Worm (Caenorhabditis elegans): ENCODE results near the gene T25B9.5.
A peak's percentile ranks its signal among the peaks of the same experiment; 100 is the strongest.

The T25B9.5 gene

DNA sequence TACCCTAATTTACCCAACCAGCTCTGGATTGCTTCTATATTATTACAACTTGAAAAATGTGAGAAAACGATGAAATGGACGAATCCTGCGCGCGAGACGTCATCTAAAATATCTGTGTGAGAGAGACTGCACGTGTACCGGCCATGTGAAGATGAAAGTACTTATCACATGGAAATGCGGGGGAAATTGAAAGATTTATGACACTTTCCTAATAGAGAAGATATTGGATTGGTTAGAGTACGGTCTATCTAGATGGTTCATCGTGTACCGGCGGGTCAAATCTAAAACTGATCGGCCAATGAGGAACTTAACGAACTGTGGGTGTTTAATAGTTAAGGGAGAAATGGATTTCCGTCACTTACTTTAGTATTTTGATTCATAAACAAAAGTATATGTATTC is 27.4 kb upstream of the T25B9.5 start (continued):
- peak in 1 of 2 experiments; percentile 54 for TF ChIP-seq lsy-2 (tag; optimal IDR thresholded peaks at IDR 0.05)
- no peak for TF ChIP-seq rbr-2 (tag; optimal IDR thresholded peaks at IDR 0.05)
- no peak for TF ChIP-seq php-3 (GFP tag; IDR thresholded peaks at IDR 0.05)
- TF ChIP-seq snpc-1.2 (GFP tag; IDR thresholded peaks at IDR 0.05) = no peak
- no peak for TF ChIP-seq nhr-77 (tag; optimal IDR thresholded peaks at IDR 0.05)
- no peak for TF ChIP-seq F26F4.8 (GFP tag; conservative IDR thresholded peaks at IDR 0.05)
- TF ChIP-seq vab-7 (GFP tag; IDR thresholded peaks at IDR 0.05) = no peak
- TF ChIP-seq jun-1 (tag; optimal IDR thresholded peaks at IDR 0.05) = no peak
- peak; percentile 81 for TF ChIP-seq mxl-2 (GFP tag; conservative IDR thresholded peaks at IDR 0.05)
- TF ChIP-seq zip-2 (tag; optimal IDR thresholded peaks at IDR 0.05) = no peak
- TF ChIP-seq ama-1 (optimal IDR thresholded peaks at IDR 0.05) = no peak
- peak; percentile 83 for TF ChIP-seq mxl-3 (GFP tag; optimal IDR thresholded peaks at IDR 0.05)
- TF ChIP-seq nhr-237 (tag; optimal IDR thresholded peaks at IDR 0.05) = no peak
- TF ChIP-seq zfp-3 (GFP tag; conservative IDR thresholded peaks at IDR 0.05) = no peak
- no peak for TF ChIP-seq spr-1 (tag; optimal IDR thresholded peaks at IDR 0.05)
- TF ChIP-seq mdl-1 (tag; optimal IDR thresholded peaks at IDR 0.05) = peak in 1 of 2 experiments; percentile 87
- TF ChIP-seq nhr-76 (tag; optimal IDR thresholded peaks at IDR 0.05) = no peak
- TF ChIP-seq F44E2.7 (GFP tag; IDR thresholded peaks at IDR 0.05) = no peak
- TF ChIP-seq nhr-28 (tag; optimal IDR thresholded peaks at IDR 0.05) = peak; percentile 71
- no peak for TF ChIP-seq nhr-42 (GFP tag; IDR thresholded peaks at IDR 0.05)
- no peak for TF ChIP-seq lin-15B (tag; optimal IDR thresholded peaks at IDR 0.05)
- TF ChIP-seq saeg-2 (GFP tag; IDR thresholded peaks at IDR 0.05) = no peak
- no peak for TF ChIP-seq ces-1 (GFP tag; optimal IDR thresholded peaks at IDR 0.05)
- 0 out of 2 replicates have a peak, but pooled peaks have one; percentile 40 for TF ChIP-seq ceh-20 (GFP tag; IDR thresholded peaks at IDR 0.05)
- TF ChIP-seq dmd-6 (GFP tag; IDR thresholded peaks at IDR 0.05) = peak; percentile 38
- TF ChIP-seq lir-3 (tag; optimal IDR thresholded peaks at IDR 0.05) = no peak
- no peak for TF ChIP-seq unc-39 (tag; optimal IDR thresholded peaks at IDR 0.05)
- TF ChIP-seq mdt-29 (GFP tag; IDR thresholded peaks at IDR 0.05) = no peak
- peak; percentile 94 for TF ChIP-seq nhr-48 (tag; optimal IDR thresholded peaks at IDR 0.05)
- peak; percentile 34 for TF ChIP-seq dpl-1 (GFP tag; optimal IDR thresholded peaks at IDR 0.05)
- peak; percentile 76 for TF ChIP-seq hlh-30 (tag; optimal IDR thresholded peaks at IDR 0.05; ENCODE audit: insufficient read depth)
- TF ChIP-seq lin-29 (GFP tag; IDR thresholded peaks at IDR 0.05) = no peak
- peak; percentile 72 for TF ChIP-seq hlh-11 (tag; optimal IDR thresholded peaks at IDR 0.05)
- TF ChIP-seq lim-7 (GFP tag; IDR thresholded peaks at IDR 0.05) = no peak
- no peak for TF ChIP-seq egl-43 (GFP tag; IDR thresholded peaks at IDR 0.05)

DNA sequence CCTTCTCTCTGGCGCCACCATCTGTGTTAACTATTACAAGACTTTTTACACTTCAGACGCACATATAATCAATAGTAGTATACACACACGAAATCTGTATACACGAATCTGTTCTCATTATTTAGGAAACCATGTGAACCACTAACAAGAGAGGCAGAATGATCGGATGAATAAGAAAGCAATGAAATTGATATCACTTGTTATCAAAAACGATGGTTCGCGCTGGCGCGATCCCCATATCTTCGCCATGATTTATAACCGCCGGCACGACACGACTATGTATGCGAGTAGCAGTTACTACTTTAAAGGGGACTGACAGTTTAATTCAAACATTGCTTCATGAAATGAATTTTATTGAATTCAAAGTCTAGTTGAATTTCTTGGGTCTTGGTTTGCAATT is 26.8 kb upstream of the T25B9.5 start:
- peak; percentile 60 for TF ChIP-seq aha-1 (tag)
- TF ChIP-seq lin-15B (tag; optimal IDR thresholded peaks at IDR 0.05) = no peak

DNA sequence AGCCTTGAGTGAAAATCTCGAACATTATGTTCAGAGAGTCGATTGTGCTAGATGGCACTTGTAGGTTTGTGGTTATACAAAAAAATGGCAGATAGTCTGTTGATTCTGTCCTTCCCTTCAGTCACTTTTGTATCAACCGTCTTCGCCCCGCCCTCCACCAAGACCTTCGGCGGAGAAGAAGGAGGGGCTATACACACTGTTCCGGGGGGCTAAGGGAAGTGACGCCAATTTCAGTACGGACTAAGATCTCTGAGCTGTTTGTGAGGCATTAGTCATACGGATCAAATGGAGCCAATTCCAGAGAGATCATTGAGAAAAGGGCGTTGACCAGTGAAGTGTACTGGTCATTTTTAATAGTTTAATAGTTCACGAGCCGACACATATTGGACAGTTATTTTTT is 26.0 kb upstream of the T25B9.5 start, which contains the start of gene swt-3:
Gene swt-3 (minus strand): TSS at position 101 of the 400 bp plus-strand sequence.
- TF ChIP-seq mxl-2 (GFP tag; conservative IDR thresholded peaks at IDR 0.05) = peak; percentile 64; the same call in 1 of the 2 replicates
- TF ChIP-seq ctbp-1 (GFP tag; IDR thresholded peaks at IDR 0.05) = no peak
- TF ChIP-seq nhr-28 (tag; optimal IDR thresholded peaks at IDR 0.05) = no peak
- peak in 1 of 2 experiments; percentile 42 for TF ChIP-seq unc-62 (GFP tag; optimal IDR thresholded peaks at IDR 0.05 in 1 of 2)
- TF ChIP-seq unc-62 (tag; optimal IDR thresholded peaks at IDR 0.05) = no peak
- TF ChIP-seq aha-1 (tag) = peak; percentile 44

DNA sequence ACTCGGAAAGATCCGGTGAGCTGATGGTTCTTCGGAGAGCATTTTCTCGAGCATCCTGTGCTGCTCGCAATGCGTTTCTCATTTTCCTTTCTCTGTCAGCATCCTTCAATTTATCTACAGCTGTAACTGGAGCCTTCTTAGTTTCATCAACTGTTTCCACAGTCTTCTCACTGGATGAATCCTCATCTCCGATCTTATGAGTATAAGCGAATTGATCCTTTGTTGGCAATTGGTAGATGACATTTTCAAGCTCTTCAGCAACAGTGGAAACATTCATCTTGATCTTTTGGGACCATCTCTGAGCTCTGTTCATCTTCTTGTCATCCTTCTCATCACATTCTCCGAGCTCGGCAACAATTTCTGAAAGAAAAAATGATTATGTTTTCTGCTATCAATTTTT is 24.7 kb upstream of the T25B9.5 start:
- TF ChIP-seq duxl-1 (tag; optimal IDR thresholded peaks at IDR 0.05; ENCODE audit: poor library complexity) (no peak), lin-39 (tag; optimal IDR thresholded peaks at IDR 0.05) (no peak), aha-1 (tag) (peak; percentile 92)

Data from whole organism, L4 larva.